Worm (Caenorhabditis elegans): ENCODE data around the gene nhr-17.

DNA sequence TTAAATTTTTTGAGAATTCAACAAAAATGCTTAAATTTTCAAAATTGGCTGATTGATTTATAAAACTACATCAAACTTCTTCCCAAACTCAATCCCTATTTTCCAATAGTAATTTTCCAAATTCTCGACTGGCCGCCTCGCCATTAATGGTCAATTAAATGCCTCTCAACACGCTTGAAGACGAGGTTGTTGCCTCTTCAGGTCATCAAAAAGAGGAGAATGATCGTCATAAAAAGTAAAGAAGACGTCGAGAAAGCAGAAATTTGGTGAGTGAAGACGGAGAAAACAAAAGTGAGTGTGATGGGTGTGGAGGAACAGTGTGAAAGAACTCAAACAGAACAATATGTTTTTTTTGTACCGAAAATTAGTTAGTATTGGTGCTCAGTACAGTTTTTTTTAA is 26.7 kb downstream of the nhr-17 start:
- TF ChIP-seq ces-1 (GFP tag; optimal IDR thresholded peaks at IDR 0.05) (no peak), nhr-76 (tag; optimal IDR thresholded peaks at IDR 0.05) (no peak), ceh-39 (tag; optimal IDR thresholded peaks at IDR 0.05) (no peak), snpc-4 (tag; optimal IDR thresholded peaks at IDR 0.05) (no peak)

All from whole organism, mixed stage, embryonic.